Fruit fly (Drosophila melanogaster): ENCODE data around the gene mRpL36.

mRpL36 gene

DNA sequence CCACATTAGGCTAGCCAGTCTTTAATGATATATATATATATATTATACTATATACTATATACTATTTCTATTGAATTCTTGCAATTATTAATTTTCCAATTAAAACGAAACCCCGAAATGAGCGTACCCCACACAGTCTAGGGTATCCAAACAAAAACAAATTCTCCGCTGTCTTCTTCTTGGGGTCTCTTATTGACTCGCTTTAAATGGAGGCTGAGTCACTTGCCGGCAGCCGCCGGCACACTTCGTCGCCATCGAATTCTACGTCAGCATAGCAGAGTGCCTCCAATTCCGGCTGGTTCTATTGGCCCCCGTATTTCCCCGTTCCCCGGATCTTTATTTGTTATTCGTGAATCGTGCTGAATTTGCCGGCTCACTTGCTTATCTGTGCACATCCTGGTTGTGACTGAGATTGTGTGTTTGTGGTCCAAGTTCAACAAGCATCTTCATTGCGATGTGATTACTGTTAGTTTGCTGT, 30.2 kb downstream of the mRpL36 start (continued):
- TF ChIP-seq CG7839 (tag; optimal IDR thresholded peaks at IDR 0.05) = peak; percentile 28
- TF ChIP-seq CG8290 (GFP tag; optimal IDR thresholded peaks at IDR 0.05) = no peak
- peak in 1 of 2 experiments; percentile 7 for TF ChIP-seq CG8290 (tag; optimal IDR thresholded peaks at IDR 0.05)
- no peak for TF ChIP-seq Usf (GFP tag; optimal IDR thresholded peaks at IDR 0.05)
- no peak for TF ChIP-seq Awh (GFP tag; IDR thresholded peaks at IDR 0.05)
- no peak for TF ChIP-seq CG8089 (GFP tag; optimal IDR thresholded peaks at IDR 0.05)
- TF ChIP-seq Adf1 (GFP tag; IDR thresholded peaks at IDR 0.05) = no peak; the same call in 1 of the 2 replicates
- no peak for TF ChIP-seq CG4360 (GFP tag; IDR thresholded peaks at IDR 0.05)
- no peak for TF ChIP-seq insv (GFP tag; optimal IDR thresholded peaks at IDR 0.05)
- no peak for TF ChIP-seq CG11560 (tag; IDR thresholded peaks at IDR 0.05)
- no peak for TF ChIP-seq Vsx1 (GFP tag; optimal IDR thresholded peaks at IDR 0.05)
- TF ChIP-seq CG3281 (GFP tag; optimal IDR thresholded peaks at IDR 0.05) = peak; percentile 3
- no peak for TF ChIP-seq oc (tag; optimal IDR thresholded peaks at IDR 0.05)
- peak; percentile 41 for TF ChIP-seq CoRest (tag; optimal IDR thresholded peaks at IDR 0.05)
- TF ChIP-seq vnd (GFP tag; IDR thresholded peaks at IDR 0.05; ENCODE audit: partially characterized antibody) = no peak
- no peak for TF ChIP-seq CG4854 (GFP tag; optimal IDR thresholded peaks at IDR 0.05)
- no peak for TF ChIP-seq CG33557 (GFP tag; optimal IDR thresholded peaks at IDR 0.05)
- no peak for TF ChIP-seq Dip2 (GFP tag; IDR thresholded peaks at IDR 0.05)
- TF ChIP-seq cwo (GFP tag; optimal IDR thresholded peaks at IDR 0.05) = peak; percentile 76
- TF ChIP-seq ro (GFP tag; IDR thresholded peaks at IDR 0.05) = no peak
- TF ChIP-seq CG31388 (GFP tag; optimal IDR thresholded peaks at IDR 0.05) = no peak
- TF ChIP-seq gem (tag; optimal IDR thresholded peaks at IDR 0.05) = peak; percentile 61
- no peak for TF ChIP-seq Trl (optimal IDR thresholded peaks at IDR 0.05)
- no peak for TF ChIP-seq Trl (GFP tag; optimal IDR thresholded peaks at IDR 0.05)
- TF ChIP-seq CG13296 (GFP tag; optimal IDR thresholded peaks at IDR 0.05) = no peak
- TF ChIP-seq CG11456 (GFP tag; IDR thresholded peaks at IDR 0.05) = no peak
- TF ChIP-seq aop (GFP tag; IDR thresholded peaks at IDR 0.05) = no peak
- TF ChIP-seq CG10209 (GFP tag; optimal IDR thresholded peaks at IDR 0.05) = peak; percentile 36
- no peak for TF ChIP-seq Lim3 (GFP tag; IDR thresholded peaks at IDR 0.05)
- TF ChIP-seq bcd (GFP tag; optimal IDR thresholded peaks at IDR 0.05) = no peak
- TF ChIP-seq CG13424 (tag; optimal IDR thresholded peaks at IDR 0.05) = peak; percentile 7
- no peak for TF ChIP-seq Mrtf (GFP tag; IDR thresholded peaks at IDR 0.05)
- no peak for TF ChIP-seq Asciz (GFP tag; optimal IDR thresholded peaks at IDR 0.05)
- TF ChIP-seq da (GFP tag; optimal IDR thresholded peaks at IDR 0.05) = no peak
- no peak for TF ChIP-seq HLH54F (GFP tag; optimal IDR thresholded peaks at IDR 0.05)
- no peak for TF ChIP-seq CG10274 (GFP tag; optimal IDR thresholded peaks at IDR 0.05)
- no peak for TF ChIP-seq CG3726 (GFP tag; IDR thresholded peaks at IDR 0.05)
- TF ChIP-seq z (GFP tag; IDR thresholded peaks at IDR 0.05) = no peak
- peak; percentile 3 for TF ChIP-seq BtbVII (GFP tag; optimal IDR thresholded peaks at IDR 0.05)
- TF ChIP-seq CTCF (GFP tag; optimal IDR thresholded peaks at IDR 0.05) = no peak
- TF ChIP-seq exex (tag; optimal IDR thresholded peaks at IDR 0.05) = no peak
- no peak for TF ChIP-seq CG11093 (GFP tag; IDR thresholded peaks at IDR 0.05)
- no peak for TF ChIP-seq CG4424 (GFP tag; optimal IDR thresholded peaks at IDR 0.05)
- TF ChIP-seq C15 (GFP tag; IDR thresholded peaks at IDR 0.05) = no peak
- no peak for TF ChIP-seq p53 (GFP tag; optimal IDR thresholded peaks at IDR 0.05)
- TF ChIP-seq CG34376 (GFP tag; optimal IDR thresholded peaks at IDR 0.05) = no peak
- TF ChIP-seq CG8359 (GFP tag; optimal IDR thresholded peaks at IDR 0.05; ENCODE audit: borderline replicate concordance) = no peak
- TF ChIP-seq CG43689 (GFP tag; IDR thresholded peaks at IDR 0.05) = no peak
- no peak for TF ChIP-seq CG2199 (GFP tag; IDR thresholded peaks at IDR 0.05)
- TF ChIP-seq pnt (GFP tag; optimal IDR thresholded peaks at IDR 0.05) = no peak
- no peak for TF ChIP-seq D (optimal IDR thresholded peaks at IDR 0.05)
- TF ChIP-seq D (GFP tag; optimal IDR thresholded peaks at IDR 0.05) = no peak
- TF ChIP-seq amos (GFP tag; IDR thresholded peaks at IDR 0.05; ENCODE audit: partially characterized antibody) = no peak
- TF ChIP-seq CG3163 (GFP tag; optimal IDR thresholded peaks at IDR 0.05) = no peak

Measured in whole organism, embryonic.